Worm (Caenorhabditis elegans) whole organism, L4 larva: ENCODE data around the gene akap-1.

Experiments used
- F26F4.8 ChIP-seq: fragments of 200-800 bp; sonication (Bioruptor generic); conservative IDR thresholded peaks from 2 replicates; pipeline ENCODE4 v1.3.6; 2022; ENCODE audit warnings: missing genetic modification characterization, missing compliant biosample characterization
- F49E8.2 ChIP-seq: sonication (generic microtip); optimal IDR thresholded peaks from 2 replicates; lab custom pipeline; 2016; ENCODE audit warnings: missing compliant biosample characterization, mild to moderate bottlenecking, missing genetic modification characterization, borderline replicate concordance
- R02D3.7 ChIP-seq: fragments of 150-350 bp; sonication (generic microtip); optimal IDR thresholded peaks from 3 replicates; lab custom pipeline; 2014; ENCODE audit warnings: missing biosample characterization, missing genetic modification characterization
- Y75B8A.6 ChIP-seq: fragments of 200-800 bp; sonication (Bioruptor generic); IDR thresholded peaks from 2 replicates; pipeline ENCODE4 v1.3.6; 2022; ENCODE audit warnings: missing genetic modification reagents, missing genetic modification characterization, missing compliant biosample characterization
- ama-1 ChIP-seq: fragments of 150-350 bp; optimal IDR thresholded peaks from 2 replicates; lab custom pipeline; 2014; ENCODE audit warnings: inconsistent platforms, mixed read lengths
- arid-1 ChIP-seq: fragments of 200-800 bp; sonication (Bioruptor generic); conservative IDR thresholded peaks from 2 replicates; pipeline ENCODE4 v1.3.6; 2022; ENCODE audit warnings: missing genetic modification reagents, missing genetic modification characterization, missing compliant biosample characterization
- attf-4 ChIP-seq: sonication (generic microtip); optimal IDR thresholded peaks from 3 replicates; lab custom pipeline; 2017; ENCODE audit warnings: missing biosample characterization, missing genetic modification characterization
- ceh-20 ChIP-seq: fragments of 200-800 bp; sonication (Bioruptor generic); IDR thresholded peaks from 2 replicates; pipeline ENCODE4 v1.3.6; 2022; ENCODE audit warnings: missing genetic modification reagents, missing genetic modification characterization, missing compliant biosample characterization
- ceh-44 ChIP-seq: fragments of 200-800 bp; sonication (Bioruptor generic); IDR thresholded peaks from 2 replicates; pipeline ENCODE4 v1.3.6; 2022; ENCODE audit warnings: missing genetic modification reagents, missing genetic modification characterization, missing compliant biosample characterization
- ceh-62 ChIP-seq: sonication (generic microtip); optimal IDR thresholded peaks from 2 replicates; lab custom pipeline; 2017; ENCODE audit warnings: missing biosample characterization, missing genetic modification characterization
- ceh-82 ChIP-seq: sonication (generic microtip); optimal IDR thresholded peaks from 2 replicates; lab custom pipeline; 2017; ENCODE audit warnings: missing biosample characterization, missing genetic modification characterization
- ces-1 ChIP-seq: fragments of 150-350 bp; sonication (generic microtip); optimal IDR thresholded peaks from 4 replicates; lab custom pipeline; 2014; ENCODE audit warnings: missing biosample characterization, missing genetic modification reagents, missing genetic modification characterization
- ctbp-1 ChIP-seq: fragments of 200-800 bp; sonication (Bioruptor generic); IDR thresholded peaks from 2 replicates; pipeline ENCODE4 v1.3.6; 2022; ENCODE audit warnings: missing genetic modification reagents, missing genetic modification characterization, missing compliant biosample characterization
- daf-12 ChIP-seq: fragments of 150-350 bp; optimal IDR thresholded peaks from 2 replicates; lab custom pipeline; 2014; ENCODE audit warnings: missing biosample characterization, missing genetic modification reagents, missing genetic modification characterization
- daf-16 ChIP-seq, 3 experiments: sonication (generic microtip); optimal IDR thresholded peaks; 2 replicates each; lab custom pipeline; 2016 to 2017; ENCODE audit warnings: missing genetic modification characterization in 3 of 3, missing genetic modification reagents in 3 of 3, mild to moderate bottlenecking in 2 of 3, missing compliant biosample characterization in 2 of 3, missing biosample characterization in 1 of 3, moderate library complexity in 1 of 3
- daf-8 ChIP-seq: fragments of 200-800 bp; sonication (Bioruptor generic); IDR thresholded peaks from 2 replicates; pipeline ENCODE4 v1.3.6; 2022; ENCODE audit warnings: missing genetic modification characterization, missing compliant biosample characterization
- dmd-6 ChIP-seq: fragments of 200-800 bp; sonication (Bioruptor generic); IDR thresholded peaks from 2 replicates; pipeline ENCODE4 v1.3.6; 2022; ENCODE audit warnings: missing genetic modification reagents, missing genetic modification characterization, missing compliant biosample characterization
- duxl-1 ChIP-seq: sonication (generic microtip); optimal IDR thresholded peaks from 2 replicates; lab custom pipeline; 2016; ENCODE audit warnings: mild to moderate bottlenecking, missing genetic modification characterization, moderate library complexity, missing compliant biosample characterization; ENCODE audit not compliant: poor library complexity
- dve-1 ChIP-seq: sonication (generic microtip); optimal IDR thresholded peaks from 2 replicates; lab custom pipeline; 2017; ENCODE audit warnings: antibody characterized with exemption, mild to moderate bottlenecking, missing genetic modification characterization, missing compliant biosample characterization; ENCODE audit not compliant: insufficient read depth
- egl-27 ChIP-seq: sonication (generic microtip); optimal IDR thresholded peaks from 3 replicates; lab custom pipeline; 2017; ENCODE audit warnings: missing biosample characterization, missing genetic modification reagents, missing genetic modification characterization
- egl-43 ChIP-seq: fragments of 200-800 bp; sonication (Bioruptor generic); IDR thresholded peaks from 2 replicates; pipeline ENCODE4 v1.3.6; 2022; ENCODE audit warnings: missing genetic modification reagents, missing genetic modification characterization, missing compliant biosample characterization
- fkh-10 ChIP-seq: fragments of 150-350 bp; optimal IDR thresholded peaks from 2 replicates; lab custom pipeline; 2014; ENCODE audit warnings: missing biosample characterization, missing genetic modification reagents, missing genetic modification characterization
- fos-1 ChIP-seq: fragments of 150-350 bp; optimal IDR thresholded peaks from 2 replicates; lab custom pipeline; 2014; ENCODE audit warnings: missing biosample characterization, missing genetic modification characterization
- gei-8 ChIP-seq: fragments of 200-800 bp; sonication (Bioruptor generic); optimal IDR thresholded peaks from 2 replicates; lab custom pipeline; 2018; ENCODE audit warnings: mild to moderate bottlenecking, missing genetic modification characterization, missing compliant biosample characterization
- hlh-11 ChIP-seq: fragments of 200-800 bp; sonication (Bioruptor generic); optimal IDR thresholded peaks from 2 replicates; lab custom pipeline; 2018; ENCODE audit warnings: mild to moderate bottlenecking, missing genetic modification characterization, missing compliant biosample characterization
- hlh-30 ChIP-seq: sonication (generic microtip); optimal IDR thresholded peaks from 2 replicates; lab custom pipeline; 2017; ENCODE audit warnings: antibody characterized with exemption, mild to moderate bottlenecking, missing genetic modification characterization, missing compliant biosample characterization; ENCODE audit not compliant: insufficient read depth
- lim-7 ChIP-seq: fragments of 200-800 bp; sonication (Bioruptor generic); IDR thresholded peaks from 2 replicates; pipeline ENCODE4 v1.3.6; 2022; ENCODE audit warnings: missing genetic modification characterization, missing compliant biosample characterization
- lin-13 ChIP-seq: fragments of 150-350 bp; optimal IDR thresholded peaks from 2 replicates; lab custom pipeline; 2014; ENCODE audit warnings: missing biosample characterization, missing genetic modification reagents, missing genetic modification characterization
- lin-38 ChIP-seq: fragments of 200-800 bp; sonication (Bioruptor generic); IDR thresholded peaks from 2 replicates; pipeline ENCODE4 v1.3.6; 2022; ENCODE audit warnings: missing genetic modification reagents, missing genetic modification characterization, missing compliant biosample characterization
- lsy-2 ChIP-seq, 2 experiments: fragments of 150-350 bp in 1 of 2; sonication (generic microtip) in 1 of 2; optimal IDR thresholded peaks; 2 replicates each; lab custom pipeline; 2014 to 2017; ENCODE audit warnings: missing biosample characterization in 2 of 2, missing genetic modification characterization in 2 of 2
- madf-9 ChIP-seq: fragments of 200-800 bp; sonication (Bioruptor generic); conservative IDR thresholded peaks from 2 replicates; pipeline ENCODE4 v1.3.6; 2022; ENCODE audit warnings: missing genetic modification reagents, missing genetic modification characterization, missing compliant biosample characterization
- mdl-1 ChIP-seq, 2 experiments: fragments of 150-350 bp in 1 of 2; sonication (generic microtip) in 1 of 2; optimal IDR thresholded peaks; 2 replicates each; lab custom pipeline; 2014 to 2017; ENCODE audit warnings: missing biosample characterization in 2 of 2, missing genetic modification characterization in 2 of 2
- mdt-29 ChIP-seq: fragments of 200-800 bp; sonication (Bioruptor generic); IDR thresholded peaks from 2 replicates; pipeline ENCODE4 v1.3.6; 2022; ENCODE audit warnings: missing genetic modification reagents, missing genetic modification characterization, missing compliant biosample characterization
- nhr-11 ChIP-seq: fragments of 150-350 bp; optimal IDR thresholded peaks from 2 replicates; lab custom pipeline; 2014; ENCODE audit warnings: missing biosample characterization, missing genetic modification characterization
- nhr-41 ChIP-seq: fragments of 200-800 bp; sonication (Bioruptor generic); IDR thresholded peaks from 2 replicates; pipeline ENCODE4 v1.3.6; 2022; ENCODE audit warnings: missing genetic modification reagents, missing genetic modification characterization, missing compliant biosample characterization
- nhr-48 ChIP-seq: sonication (generic microtip); optimal IDR thresholded peaks from 2 replicates; lab custom pipeline; 2016; ENCODE audit warnings: mild to moderate bottlenecking, missing genetic modification characterization, missing compliant biosample characterization
- nhr-77 ChIP-seq: fragments of 150-350 bp; optimal IDR thresholded peaks from 2 replicates; lab custom pipeline; 2014; ENCODE audit warnings: missing biosample characterization, missing genetic modification characterization
- rbr-2 ChIP-seq: sonication (generic microtip); optimal IDR thresholded peaks from 2 replicates; lab custom pipeline; 2016; ENCODE audit warnings: missing genotype, missing genetic modification characterization, missing compliant biosample characterization
- saeg-2 ChIP-seq: fragments of 200-800 bp; sonication (Bioruptor generic); IDR thresholded peaks from 2 replicates; pipeline ENCODE4 v1.3.6; 2022; ENCODE audit warnings: missing genetic modification reagents, missing genetic modification characterization, missing compliant biosample characterization
- snpc-1.2 ChIP-seq: fragments of 200-800 bp; sonication (Bioruptor generic); IDR thresholded peaks from 2 replicates; pipeline ENCODE4 v1.3.6; 2022; ENCODE audit warnings: missing genetic modification reagents, missing genetic modification characterization, missing compliant biosample characterization
- snpc-4 ChIP-seq: fragments of 150-350 bp; optimal IDR thresholded peaks from 2 replicates; lab custom pipeline; 2014; ENCODE audit warnings: missing biosample characterization, missing genetic modification characterization
- spr-1 ChIP-seq: sonication (generic microtip); optimal IDR thresholded peaks from 2 replicates; lab custom pipeline; 2016; ENCODE audit warnings: mild to moderate bottlenecking, missing genetic modification characterization, missing compliant biosample characterization
- tra-1 ChIP-seq: fragments of 200-800 bp; sonication (Bioruptor generic); IDR thresholded peaks from 2 replicates; pipeline ENCODE4 v1.3.6; 2022; ENCODE audit warnings: missing genetic modification reagents, missing genetic modification characterization, missing compliant biosample characterization
- unc-130 ChIP-seq: sonication (generic microtip); optimal IDR thresholded peaks from 2 replicates; lab custom pipeline; 2016; ENCODE audit warnings: missing genetic modification reagents, missing genetic modification characterization, missing compliant biosample characterization
- unc-39 ChIP-seq: sonication (generic microtip); optimal IDR thresholded peaks from 2 replicates; lab custom pipeline; 2017; ENCODE audit warnings: missing biosample characterization, missing genetic modification characterization
- zag-1 ChIP-seq: fragments of 150-350 bp; optimal IDR thresholded peaks from 2 replicates; lab custom pipeline; 2014; ENCODE audit warnings: missing biosample characterization, missing genetic modification characterization
- zfp-2 ChIP-seq: sonication (generic microtip); optimal IDR thresholded peaks from 2 replicates; lab custom pipeline; 2016; ENCODE audit warnings: mild to moderate bottlenecking, missing genetic modification characterization, missing compliant biosample characterization
- zfp-3 ChIP-seq: fragments of 200-800 bp; sonication (Bioruptor generic); conservative IDR thresholded peaks from 2 replicates; pipeline ENCODE4 v1.3.6; 2022; ENCODE audit warnings: missing genetic modification reagents, missing genetic modification characterization, missing compliant biosample characterization
- ztf-7 ChIP-seq: fragments of 150-350 bp; optimal IDR thresholded peaks from 2 replicates; lab custom pipeline; 2014; ENCODE audit warnings: missing biosample characterization, missing genetic modification characterization

akap-1 gene

ce11 chrIII:6348578-6348977 lies 4.6 kb upstream of the akap-1 start (continued):
- TF ChIP-seq gei-8 (GFP tag; lab: Kevin White, UChicago) = no peak
- TF ChIP-seq duxl-1 (tag; lab: Kevin White, UChicago) = no peak
- peak; percentile 69 for TF ChIP-seq fkh-10 (GFP tag; lab: Kevin White, UChicago)
- TF ChIP-seq madf-9 (GFP tag; lab: Robert Waterston, UW) = no peak
- no peak for TF ChIP-seq dve-1 (tag; lab: Kevin White, UChicago)
- no peak for TF ChIP-seq snpc-1.2
- no peak for TF ChIP-seq daf-8 (GFP tag; lab: Robert Waterston, UW)
- no peak for TF ChIP-seq attf-4 (tag; lab: Kevin White, UChicago)
- TF ChIP-seq tra-1 (GFP tag; lab: Robert Waterston, UW) = no peak
- no peak for TF ChIP-seq lim-7 (GFP tag; lab: Robert Waterston, UW)
- TF ChIP-seq ama-1 (lab: Kevin White, UChicago) = no peak
- TF ChIP-seq ceh-44 (GFP tag; lab: Robert Waterston, UW) = no peak
- no peak for TF ChIP-seq ceh-82
- TF ChIP-seq nhr-11 (tag; lab: Kevin White, UChicago) = no peak
- no peak for TF ChIP-seq ceh-62
- TF ChIP-seq daf-12 (tag; lab: Kevin White, UChicago) = no peak
- TF ChIP-seq rbr-2 (tag; lab: Kevin White, UChicago) = peak; percentile 37
- TF ChIP-seq unc-130 = no peak
- TF ChIP-seq zag-1 = no peak
- peak; percentile 67; the same call in 1 of the 2 replicates for TF ChIP-seq egl-43 (GFP tag; lab: Robert Waterston, UW)
- no peak for TF ChIP-seq fos-1 (tag; lab: Kevin White, UChicago)
- TF ChIP-seq nhr-77 = no peak
- TF ChIP-seq F49E8.2 (tag; lab: Kevin White, UChicago) = no peak
- TF ChIP-seq unc-39 (tag; lab: Kevin White, UChicago) = no peak
- peak; percentile 36 for TF ChIP-seq dmd-6
- TF ChIP-seq zfp-2 (tag; lab: Kevin White, UChicago) = no peak
- TF ChIP-seq zfp-3 (GFP tag; lab: Robert Waterston, UW) = no peak
- TF ChIP-seq saeg-2 = no peak
- TF ChIP-seq ceh-20 (GFP tag; lab: Robert Waterston, UW) = no peak
- TF ChIP-seq lsy-2 (tag; optimal IDR thresholded peaks at IDR 0.05; lab: Kevin White, UChicago) = peak in 1 of 2 experiments; percentile 66
- TF ChIP-seq nhr-48 (tag; lab: Kevin White, UChicago) = peak; percentile 5
- no peak for TF ChIP-seq daf-16 (GFP tag; optimal IDR thresholded peaks at IDR 0.05; lab: Kevin White, UChicago)
- no peak for TF ChIP-seq daf-16 (tag; optimal IDR thresholded peaks at IDR 0.05; lab: Kevin White, UChicago)
- peak in 1 of 2 experiments; percentile 73 for TF ChIP-seq mdl-1 (tag; optimal IDR thresholded peaks at IDR 0.05; lab: Kevin White, UChicago)
- TF ChIP-seq F26F4.8 (GFP tag; lab: Robert Waterston, UW) = no peak
- TF ChIP-seq spr-1 (tag; lab: Kevin White, UChicago) = no peak
- no peak for TF ChIP-seq mdt-29 (GFP tag; lab: Robert Waterston, UW)
- no peak for TF ChIP-seq snpc-4
- TF ChIP-seq ctbp-1 = peak; percentile 73
- TF ChIP-seq arid-1 (GFP tag; lab: Robert Waterston, UW) = no peak
- TF ChIP-seq, all 104 proteins: peak for 16

ce11 chrIII:6350424-6350823 lies 2.8 kb upstream of the akap-1 start:
- no peak for TF ChIP-seq nhr-41 (GFP tag; lab: Robert Waterston, UW)
- no peak for TF ChIP-seq lim-7 (GFP tag; lab: Robert Waterston, UW)
- no peak for TF ChIP-seq hlh-11
- no peak for TF ChIP-seq lin-13
- peak; percentile 17 for TF ChIP-seq rbr-2 (tag; lab: Kevin White, UChicago)
- TF ChIP-seq unc-130 = no peak
- TF ChIP-seq egl-27 (tag; lab: Kevin White, UChicago) = no peak
- TF ChIP-seq fkh-10 (GFP tag; lab: Kevin White, UChicago) = peak; percentile 73
- TF ChIP-seq ama-1 (lab: Kevin White, UChicago) = no peak
- TF ChIP-seq lsy-2 (tag; optimal IDR thresholded peaks at IDR 0.05; lab: Kevin White, UChicago) = peak in 1 of 2 experiments; percentile 15
- TF ChIP-seq lin-38 = no peak
- TF ChIP-seq Y75B8A.6 (GFP tag; lab: Robert Waterston, UW) = no peak
- TF ChIP-seq ces-1 (GFP tag; lab: Kevin White, UChicago) = peak; percentile 91
- no peak for TF ChIP-seq hlh-30 (tag; lab: Kevin White, UChicago)
- no peak for TF ChIP-seq ztf-7 (tag; lab: Kevin White, UChicago)
- TF ChIP-seq R02D3.7 (tag; lab: Kevin White, UChicago) = no peak
- TF ChIP-seq ctbp-1 = peak; percentile 65; the same call in 1 of the 2 replicates
- TF ChIP-seq, all 104 proteins: peak for 5
